Worm (Caenorhabditis elegans) whole organism, L1 larva: ENCODE data around the gene crb-1.

Experiments
- C34B4.2 ChIP-seq: sonication (generic microtip); optimal IDR thresholded peaks from 2 replicates; lab custom pipeline; 2017; ENCODE audit warnings: mild to moderate bottlenecking, missing genetic modification characterization, missing compliant biosample characterization
- F16B12.6 ChIP-seq: fragments of 150-350 bp; optimal IDR thresholded peaks from 2 replicates; lab custom pipeline; 2014; ENCODE audit warnings: missing biosample characterization, missing genetic modification characterization
- ama-1 ChIP-seq: fragments of 150-350 bp; optimal IDR thresholded peaks from 2 replicates; lab custom pipeline; 2014
- blmp-1 ChIP-seq: fragments of 150-350 bp; optimal IDR thresholded peaks from 2 replicates; lab custom pipeline; 2014; ENCODE audit warnings: missing biosample characterization, missing genetic modification characterization
- ceh-88 ChIP-seq: fragments of 200-800 bp; sonication (Bioruptor generic); IDR thresholded peaks from 2 replicates; pipeline ENCODE4 v1.3.6; 2022; ENCODE audit warnings: missing genetic modification characterization, missing compliant biosample characterization
- ces-1 ChIP-seq: fragments of 150-350 bp; optimal IDR thresholded peaks from 2 replicates; lab custom pipeline; 2014; ENCODE audit warnings: missing biosample characterization, missing genetic modification reagents, missing genetic modification characterization
- efl-1 ChIP-seq, 4 experiments: fragments of 150-350 bp; optimal IDR thresholded peaks in 3 of 4; peaks in 1 of 4; 1 replicate in 1 of 4; 2 replicates in 3 of 4; lab custom pipeline; 2014; ENCODE audit warnings: missing biosample characterization in 2 of 4, missing genetic modification characterization in 2 of 4, missing genetic modification reagents in 2 of 4
- elt-3 ChIP-seq, 6 experiments: fragments of 150-350 bp in 1 of 6; sonication (generic microtip); optimal IDR thresholded peaks; 2 replicates each; lab custom pipeline; 2017 to 2018; ENCODE audit warnings: missing biosample characterization in 6 of 6, missing genetic modification characterization in 6 of 6, inconsistent platforms in 1 of 6
- ets-5 ChIP-seq: fragments of 200-800 bp; sonication (Bioruptor generic); IDR thresholded peaks from 2 replicates; pipeline ENCODE4 v1.3.6; 2022; ENCODE audit warnings: missing genetic modification characterization, missing compliant biosample characterization
- grh-1 ChIP-seq: fragments of 200-800 bp; sonication (Bioruptor generic); IDR thresholded peaks from 2 replicates; pipeline ENCODE4 v1.3.6; 2022; ENCODE audit warnings: missing genetic modification reagents, missing genetic modification characterization, missing compliant biosample characterization
- irx-1 ChIP-seq: sonication (generic microtip); optimal IDR thresholded peaks from 2 replicates; lab custom pipeline; 2016; ENCODE audit warnings: missing genetic modification characterization, missing compliant biosample characterization
- jun-1 ChIP-seq: fragments of 150-350 bp; optimal IDR thresholded peaks from 2 replicates; lab custom pipeline; 2014; ENCODE audit warnings: missing biosample characterization, missing genetic modification reagents, missing genetic modification characterization
- lin-13 ChIP-seq: fragments of 150-350 bp; optimal IDR thresholded peaks from 2 replicates; lab custom pipeline; 2014; ENCODE audit warnings: missing biosample characterization, missing genetic modification reagents, missing genetic modification characterization
- lin-14 ChIP-seq: fragments of 200-800 bp; sonication (Bioruptor generic); optimal IDR thresholded peaks from 2 replicates; lab custom pipeline; 2018; ENCODE audit warnings: mild to moderate bottlenecking, missing genetic modification characterization, moderate library complexity, missing compliant biosample characterization
- lin-35 ChIP-seq, 2 experiments: fragments of 150-350 bp; optimal IDR thresholded peaks; 2 replicates each; lab custom pipeline; 2014; ENCODE audit warnings: missing biosample characterization in 2 of 2, missing genetic modification characterization in 2 of 2, missing genetic modification reagents in 2 of 2
- lir-3 ChIP-seq: sonication (generic microtip); optimal IDR thresholded peaks from 2 replicates; lab custom pipeline; 2016; ENCODE audit warnings: mild to moderate bottlenecking, missing genetic modification characterization, moderate library complexity, missing compliant biosample characterization; ENCODE audit not compliant: poor library complexity
- lsy-2 ChIP-seq, 2 experiments: fragments of 150-350 bp; optimal IDR thresholded peaks; 2 replicates each; lab custom pipeline; 2014; ENCODE audit warnings: missing biosample characterization in 2 of 2, missing genetic modification characterization in 2 of 2
- mdl-1 ChIP-seq, 2 experiments: fragments of 150-350 bp; optimal IDR thresholded peaks; 2 replicates each; lab custom pipeline; 2014 to 2017; ENCODE audit warnings: missing biosample characterization in 2 of 2, missing genetic modification characterization in 2 of 2, inconsistent platforms in 1 of 2
- mef-2 ChIP-seq: fragments of 150-350 bp; optimal IDR thresholded peaks from 2 replicates; lab custom pipeline; 2014; ENCODE audit warnings: missing biosample characterization, missing genetic modification characterization
- nhr-11 ChIP-seq: fragments of 150-350 bp; optimal IDR thresholded peaks from 2 replicates; lab custom pipeline; 2014; ENCODE audit warnings: missing biosample characterization, missing genetic modification characterization
- nhr-20 ChIP-seq: sonication (generic microtip); optimal IDR thresholded peaks from 2 replicates; lab custom pipeline; 2016; ENCODE audit warnings: mild to moderate bottlenecking, missing genetic modification characterization, missing compliant biosample characterization
- nhr-47 ChIP-seq: sonication (generic microtip); optimal IDR thresholded peaks from 2 replicates; lab custom pipeline; 2016; ENCODE audit warnings: mild to moderate bottlenecking, missing genetic modification characterization, moderate library complexity, missing compliant biosample characterization
- nhr-71 ChIP-seq: sonication (generic microtip); optimal IDR thresholded peaks from 2 replicates; lab custom pipeline; 2016; ENCODE audit warnings: mild to moderate bottlenecking, missing genetic modification characterization, moderate library complexity, missing compliant biosample characterization
- nhr-77 ChIP-seq: fragments of 150-350 bp; optimal IDR thresholded peaks from 2 replicates; lab custom pipeline; 2014; ENCODE audit warnings: missing biosample characterization, missing genetic modification characterization
- nhr-84 ChIP-seq: sonication (generic microtip); optimal IDR thresholded peaks from 2 replicates; lab custom pipeline; 2017; ENCODE audit warnings: missing biosample characterization, missing genetic modification characterization
- nhr-85 ChIP-seq: sonication (generic microtip); peaks from one replicate; lab custom pipeline; 2016; ENCODE audit warnings: missing genetic modification characterization, inconsistent platforms, missing compliant biosample characterization
- nhr-90 ChIP-seq: sonication (generic microtip); optimal IDR thresholded peaks from 2 replicates; lab custom pipeline; 2016; ENCODE audit warnings: mild to moderate bottlenecking, missing genetic modification characterization, missing compliant biosample characterization; ENCODE audit not compliant: poor library complexity
- pqm-1 ChIP-seq: sonication (generic microtip); optimal IDR thresholded peaks from 3 replicates; lab custom pipeline; 2017; ENCODE audit warnings: missing biosample characterization, missing genetic modification characterization
- rnt-1 ChIP-seq: sonication (generic microtip); optimal IDR thresholded peaks from 2 replicates; lab custom pipeline; 2016; ENCODE audit warnings: mild to moderate bottlenecking, missing genetic modification characterization, moderate library complexity, missing compliant biosample characterization
- snu-23 ChIP-seq: sonication (generic microtip); optimal IDR thresholded peaks from 2 replicates; lab custom pipeline; 2016; ENCODE audit warnings: missing genetic modification characterization, missing compliant biosample characterization
- sox-4 ChIP-seq: sonication (generic microtip); optimal IDR thresholded peaks from 2 replicates; lab custom pipeline; 2016; ENCODE audit warnings: missing genetic modification characterization, missing compliant biosample characterization
- sptf-1 ChIP-seq: fragments of 150-350 bp; optimal IDR thresholded peaks from 2 replicates; lab custom pipeline; 2014; ENCODE audit warnings: missing biosample characterization, missing genetic modification characterization
- tlp-1 ChIP-seq: fragments of 150-350 bp; optimal IDR thresholded peaks from 2 replicates; lab custom pipeline; 2014; ENCODE audit warnings: missing biosample characterization, missing genetic modification characterization
- unc-130 ChIP-seq: fragments of 150-350 bp; optimal IDR thresholded peaks from 2 replicates; lab custom pipeline; 2017; ENCODE audit warnings: missing biosample characterization, missing genetic modification characterization, inconsistent platforms
- unc-30 ChIP-seq: sonication (generic microtip); optimal IDR thresholded peaks from 2 replicates; lab custom pipeline; 2017; ENCODE audit warnings: missing biosample characterization, missing genetic modification characterization
- unc-98 ChIP-seq: fragments of 200-800 bp; sonication (Bioruptor generic); IDR thresholded peaks from 2 replicates; pipeline ENCODE4 v1.3.6; 2022; ENCODE audit warnings: missing genetic modification characterization, missing compliant biosample characterization
- vab-15 ChIP-seq: sonication (generic microtip); optimal IDR thresholded peaks from 2 replicates; lab custom pipeline; 2017; ENCODE audit warnings: missing genotype, mild to moderate bottlenecking, missing genetic modification characterization, missing compliant biosample characterization
- ztf-11 ChIP-seq, 2 experiments: sonication (generic microtip); optimal IDR thresholded peaks; 2 replicates each; lab custom pipeline; 2016 to 2017; ENCODE audit warnings: missing genetic modification characterization in 2 of 2, missing biosample characterization in 1 of 2, missing compliant biosample characterization in 1 of 2
- ztf-4 ChIP-seq: fragments of 150-350 bp; optimal IDR thresholded peaks from 2 replicates; lab custom pipeline; 2014; ENCODE audit warnings: missing biosample characterization, missing genetic modification characterization

crb-1 gene

DNA sequence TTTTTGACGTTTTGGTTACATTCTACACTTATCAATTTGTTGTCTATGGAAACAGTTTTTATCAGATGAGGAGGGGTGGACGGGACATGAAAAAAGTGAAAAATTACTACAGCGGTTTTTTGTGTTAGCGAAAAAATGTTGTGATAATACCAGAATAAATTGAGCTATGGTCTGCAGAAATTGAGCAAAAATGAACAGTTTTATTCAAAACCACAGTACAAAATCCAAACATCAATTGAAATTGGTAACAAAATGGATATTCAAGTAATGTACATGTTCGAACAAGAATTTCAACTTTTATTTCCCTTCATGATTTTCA lies 10.7 kb upstream of the crb-1 start:
- TF ChIP-seq nhr-84 (tag; lab: Kevin White, UChicago) = no peak
- TF ChIP-seq nhr-77 (tag; lab: Kevin White, UChicago) = no peak
- TF ChIP-seq ztf-4 = no peak
- no peak for TF ChIP-seq blmp-1 (tag; lab: Kevin White, UChicago)
- TF ChIP-seq C34B4.2 = no peak
- TF ChIP-seq snu-23 (GFP tag; lab: Kevin White, UChicago) = no peak
- TF ChIP-seq jun-1 (tag; lab: Kevin White, UChicago) = no peak
- no peak for TF ChIP-seq nhr-47
- TF ChIP-seq pqm-1 (tag; lab: Kevin White, UChicago) = no peak
- no peak for TF ChIP-seq unc-30 (tag; lab: Kevin White, UChicago)
- TF ChIP-seq ces-1 (GFP tag; lab: Kevin White, UChicago) = no peak
- TF ChIP-seq sptf-1 (tag; lab: Kevin White, UChicago) = no peak
- no peak for TF ChIP-seq F16B12.6 (tag; lab: Kevin White, UChicago)
- TF ChIP-seq nhr-71 (tag; lab: Kevin White, UChicago) = no peak
- no peak for TF ChIP-seq ztf-11 (tag; optimal IDR thresholded peaks at IDR 0.05; lab: Kevin White, UChicago)
- no peak for TF ChIP-seq ama-1
- no peak for TF ChIP-seq mef-2

DNA sequence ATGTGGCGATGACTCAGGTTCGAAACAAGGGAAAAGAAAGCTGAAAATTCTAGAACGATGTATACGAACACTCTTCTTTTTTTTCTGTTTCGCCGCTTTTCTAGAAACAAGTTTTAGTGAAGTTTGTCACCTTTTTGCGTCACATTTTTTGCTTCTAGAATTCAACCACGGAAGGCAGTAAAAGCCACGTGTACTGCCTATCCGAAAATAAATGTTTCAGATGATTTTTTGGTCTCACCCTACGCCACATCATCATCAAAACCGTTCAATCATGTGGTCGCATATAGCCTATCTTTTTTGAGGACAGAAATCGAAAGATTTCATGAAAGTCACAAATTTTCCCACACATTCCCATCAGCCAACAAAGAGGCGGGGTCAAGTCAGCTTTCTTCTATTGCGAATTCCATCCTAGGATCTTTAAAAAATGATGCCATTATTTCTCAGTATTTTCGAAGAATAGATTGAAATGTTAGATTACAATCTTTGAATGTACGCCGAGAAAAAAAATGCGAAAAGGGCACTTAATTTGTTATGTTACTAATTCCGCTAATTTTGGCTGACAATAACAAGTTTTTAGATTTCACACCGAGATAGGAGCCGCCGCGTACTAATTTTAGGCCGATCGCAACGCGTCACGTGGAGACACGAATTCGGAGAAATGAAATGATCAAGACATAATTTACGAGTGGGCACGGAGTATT lies 10.2 kb upstream of the crb-1 start:
- TF ChIP-seq tlp-1 (tag; lab: Kevin White, UChicago) (no peak), rnt-1 (tag; lab: Kevin White, UChicago) (peak; percentile 6), nhr-11 (tag; lab: Kevin White, UChicago) (no peak), ceh-88 (GFP tag; lab: Robert Waterston, UW) (no peak), nhr-90 (tag; lab: Kevin White, UChicago) (peak; percentile 23), blmp-1 (tag; lab: Kevin White, UChicago) (peak; percentile 29), lin-13 (GFP tag; lab: Kevin White, UChicago) (peak; percentile 4), efl-1 (optimal IDR thresholded peaks at IDR 0.05; lab: Kevin White, UChicago) (no peak), efl-1 (GFP tag; optimal IDR thresholded peaks at IDR 0.05 in 1 of 2; lab: Kevin White, UChicago) (peak in 1 of 2 experiments; percentile 91), mef-2 (no peak), mdl-1 (tag; optimal IDR thresholded peaks at IDR 0.05; lab: Kevin White, UChicago) (peak in 1 of 2 experiments; percentile 67), nhr-85 (tag; lab: Kevin White, UChicago) (peak; percentile 92), lin-35 (GFP tag; optimal IDR thresholded peaks at IDR 0.05; lab: Kevin White, UChicago) (peak in 1 of 2 experiments; percentile 37), lin-14 (peak; percentile 46), ets-5 (GFP tag; lab: Robert Waterston, UW) (no peak), unc-98 (no peak), grh-1 (GFP tag; lab: Robert Waterston, UW) (0 out of 2 replicates have a peak, but pooled peaks have one; percentile 26), unc-130 (tag; lab: Kevin White, UChicago) (no peak), vab-15 (tag; lab: Kevin White, UChicago) (no peak), nhr-20 (tag; lab: Kevin White, UChicago) (peak; percentile 67), lir-3 (peak; percentile 1), elt-3 (tag; optimal IDR thresholded peaks at IDR 0.05; lab: Kevin White, UChicago) (peak in 1 of 6 experiments; percentile 35), C34B4.2 (no peak), nhr-71 (tag; lab: Kevin White, UChicago) (peak; percentile 55), snu-23 (GFP tag; lab: Kevin White, UChicago) (peak; percentile 13), irx-1 (tag; lab: Kevin White, UChicago) (peak; percentile 55), lsy-2 (tag; optimal IDR thresholded peaks at IDR 0.05; lab: Kevin White, UChicago) (peak in 1 of 2 experiments; percentile 2)

DNA sequence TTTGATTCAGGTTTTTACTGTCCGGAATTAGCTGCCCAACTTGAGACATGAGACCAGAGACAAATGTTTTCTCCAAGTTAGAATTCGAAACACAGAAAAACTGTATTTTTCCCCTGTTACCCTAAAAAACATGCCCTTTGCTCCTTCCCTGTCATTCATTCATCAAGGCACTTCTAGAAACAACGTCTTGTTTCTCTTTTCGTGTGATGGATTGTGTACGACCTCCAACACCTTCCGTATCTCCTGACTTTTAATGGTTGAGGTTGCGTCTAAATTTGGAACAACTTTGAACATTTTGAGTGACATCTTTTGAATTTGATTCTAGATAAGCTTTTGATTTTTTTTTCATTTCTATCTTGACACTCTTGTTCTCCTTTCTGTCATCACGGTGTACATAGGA lies 8.8 kb upstream of the crb-1 start:
- peak in 1 of 2 experiments; percentile 9 for TF ChIP-seq lin-35 (GFP tag; optimal IDR thresholded peaks at IDR 0.05; lab: Kevin White, UChicago)
- no peak for TF ChIP-seq sox-4 (tag; lab: Kevin White, UChicago)
- no peak for TF ChIP-seq ztf-4
- TF ChIP-seq nhr-11 (tag; lab: Kevin White, UChicago) = no peak
- TF ChIP-seq grh-1 (GFP tag; lab: Robert Waterston, UW) = no peak
- TF ChIP-seq snu-23 (GFP tag; lab: Kevin White, UChicago) = peak; percentile 40
- peak in 2 of 6 experiments; percentile 17 to 32 for TF ChIP-seq elt-3 (tag; optimal IDR thresholded peaks at IDR 0.05; lab: Kevin White, UChicago)
- peak; percentile 62 for TF ChIP-seq lin-14
- peak; percentile 49 for TF ChIP-seq nhr-71 (tag; lab: Kevin White, UChicago)
- peak; percentile 42 for TF ChIP-seq nhr-20 (tag; lab: Kevin White, UChicago)
- TF ChIP-seq nhr-85 (tag; lab: Kevin White, UChicago) = peak; percentile 89
